Fruit fly (Drosophila melanogaster): ENCODE data around the gene CG8086.

Gene CG8086

DNA sequence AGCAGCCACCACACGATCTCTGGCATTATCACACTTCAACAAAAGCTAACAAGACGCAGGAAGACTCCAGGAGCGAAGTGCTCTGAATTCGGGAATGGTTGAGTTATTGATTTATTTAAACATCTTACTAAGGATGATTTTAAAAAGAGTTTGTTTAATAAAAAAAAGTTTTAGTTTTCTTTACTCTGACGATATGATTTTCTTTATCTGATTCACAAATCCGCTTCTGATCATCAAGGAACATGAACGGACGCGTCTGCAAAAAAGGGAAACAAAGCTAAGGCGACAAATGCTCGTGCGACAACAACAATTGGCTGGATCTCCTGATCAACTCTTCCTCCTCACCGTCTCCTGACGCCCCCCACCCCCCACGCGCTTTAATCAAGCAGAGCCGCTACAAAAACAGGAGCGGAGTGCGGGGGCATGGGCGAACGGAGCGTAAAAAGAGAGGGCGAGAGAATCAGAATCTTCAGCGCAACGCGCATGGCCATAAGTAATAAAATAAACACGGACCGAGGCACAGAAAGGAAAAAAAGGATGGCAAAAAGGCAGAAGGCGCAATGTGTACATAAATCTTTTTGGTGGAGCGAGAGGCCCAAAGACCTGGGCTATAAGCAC is 42.0 kb upstream of the CG8086 start (continued):
- TF ChIP-seq CG12219 (GFP tag; optimal IDR thresholded peaks at IDR 0.05) (no peak), CG7372 (GFP tag; IDR thresholded peaks at IDR 0.05) (no peak), Stat92E (GFP tag; optimal IDR thresholded peaks at IDR 0.05) (no peak), CG32772 (GFP tag; IDR thresholded peaks at IDR 0.05) (no peak), kni (GFP tag; optimal IDR thresholded peaks at IDR 0.05) (no peak), Atf-2 (GFP tag; optimal IDR thresholded peaks at IDR 0.05) (no peak), CG10979 (tag; optimal IDR thresholded peaks at IDR 0.05) (peak; percentile 19), tx (GFP tag; optimal IDR thresholded peaks at IDR 0.05) (no peak), pho (GFP tag; optimal IDR thresholded peaks at IDR 0.05) (no peak), Mrtf (GFP tag; IDR thresholded peaks at IDR 0.05) (no peak), Adf1 (GFP tag; IDR thresholded peaks at IDR 0.05) (no peak), hkb (optimal IDR thresholded peaks at IDR 0.05) (no peak), hkb (GFP tag; IDR thresholded peaks at IDR 0.05) (0 out of 2 replicates have a peak, but pooled peaks have one; percentile 22), gsb-n (tag; optimal IDR thresholded peaks at IDR 0.05) (no peak), CG4404 (GFP tag; IDR thresholded peaks at IDR 0.05) (0 out of 2 replicates have a peak, but pooled peaks have one; percentile 10), CG7786 (GFP tag; optimal IDR thresholded peaks at IDR 0.05) (no peak), CG16813 (GFP tag; IDR thresholded peaks at IDR 0.05; ENCODE audit: partially characterized antibody) (0 out of 3 replicates have a peak, but pooled peaks have one; percentile 9), nom (GFP tag; optimal IDR thresholded peaks at IDR 0.05) (peak; percentile 93), CG10147 (GFP tag; optimal IDR thresholded peaks at IDR 0.05) (no peak), zf30C (GFP tag; optimal IDR thresholded peaks at IDR 0.05) (no peak), CG1233 (GFP tag; optimal IDR thresholded peaks at IDR 0.05) (no peak), bcd (GFP tag; optimal IDR thresholded peaks at IDR 0.05) (no peak), nerfin-1 (tag; optimal IDR thresholded peaks at IDR 0.05) (no peak), CG15601 (tag; optimal IDR thresholded peaks at IDR 0.05) (no peak), CG7928 (GFP tag; optimal IDR thresholded peaks at IDR 0.05) (no peak), CG15073 (GFP tag; optimal IDR thresholded peaks at IDR 0.05) (no peak), Abd-B (GFP tag; optimal IDR thresholded peaks at IDR 0.05) (no peak), ham (GFP tag; IDR thresholded peaks at IDR 0.05) (no peak), Poxn (GFP tag; IDR thresholded peaks at IDR 0.05) (no peak), lola (GFP tag; optimal IDR thresholded peaks at IDR 0.05) (peak in 1 of 3 experiments; percentile 13), CG13894 (tag; optimal IDR thresholded peaks at IDR 0.05) (no peak), CkIIα-i1 (GFP tag; IDR thresholded peaks at IDR 0.05) (no peak), Rfx (GFP tag; IDR thresholded peaks at IDR 0.05) (no peak), crc (GFP tag; optimal IDR thresholded peaks at IDR 0.05) (no peak), cwo (GFP tag; optimal IDR thresholded peaks at IDR 0.05) (no peak), insv (GFP tag; optimal IDR thresholded peaks at IDR 0.05) (no peak), sens (GFP tag) (peak; percentile 38), chif (GFP tag; optimal IDR thresholded peaks at IDR 0.05) (no peak), amos (GFP tag; IDR thresholded peaks at IDR 0.05; ENCODE audit: partially characterized antibody) (peak; percentile 25; the same call in 1 of the 2 replicates), CG10959 (GFP tag; IDR thresholded peaks at IDR 0.05) (no peak), unpg (GFP tag; optimal IDR thresholded peaks at IDR 0.05) (no peak), Hr39 (optimal IDR thresholded peaks at IDR 0.05) (no peak), gem (tag; optimal IDR thresholded peaks at IDR 0.05) (no peak), CG3163 (GFP tag; optimal IDR thresholded peaks at IDR 0.05) (no peak), CG9932 (GFP tag; IDR thresholded peaks at IDR 0.05) (no peak), Mes4 (GFP tag; optimal IDR thresholded peaks at IDR 0.05) (no peak), CG3726 (GFP tag; IDR thresholded peaks at IDR 0.05) (no peak), Usf (GFP tag; optimal IDR thresholded peaks at IDR 0.05) (no peak), otp (GFP tag; IDR thresholded peaks at IDR 0.05) (no peak), tio (GFP tag; optimal IDR thresholded peaks at IDR 0.05) (no peak), sim (GFP tag; IDR thresholded peaks at IDR 0.05) (0 out of 2 replicates have a peak, but pooled peaks have one; percentile 3)

All from whole organism, embryonic.